Worm (Caenorhabditis elegans): ENCODE data around the gene pstk-1.

The pstk-1 gene

ce11 chrIII:12496449-12496848 lies 30.0 kb downstream of the pstk-1 start, which contains the start of gene herd-1 (continued):
- TF ChIP-seq jun-1 (tag; optimal IDR thresholded peaks at IDR 0.05): no peak
- TF ChIP-seq hlh-30 (tag; optimal IDR thresholded peaks at IDR 0.05; ENCODE audit: insufficient read depth): no peak
- TF ChIP-seq unc-62 (GFP tag; optimal IDR thresholded peaks at IDR 0.05 in 1 of 2): no peak
- no peak for TF ChIP-seq unc-62 (tag; optimal IDR thresholded peaks at IDR 0.05)
- TF ChIP-seq ceh-62 (tag; optimal IDR thresholded peaks at IDR 0.05): no peak
- TF ChIP-seq aly-2 (tag; optimal IDR thresholded peaks at IDR 0.05): no peak
- TF ChIP-seq daf-8 (GFP tag; IDR thresholded peaks at IDR 0.05): no peak
- 0 out of 2 replicates have a peak, but pooled peaks have one; percentile 16 for TF ChIP-seq mdt-29 (GFP tag; IDR thresholded peaks at IDR 0.05)
- TF ChIP-seq ZK337.2 (GFP tag; IDR thresholded peaks at IDR 0.05): no peak
- TF ChIP-seq arid-1 (GFP tag; conservative IDR thresholded peaks at IDR 0.05): peak; percentile 49; the same call in 1 of the 2 replicates
- TF ChIP-seq lin-38 (GFP tag; IDR thresholded peaks at IDR 0.05): peak; percentile 57
- no peak for TF ChIP-seq F26F4.8 (GFP tag; conservative IDR thresholded peaks at IDR 0.05)
- TF ChIP-seq nhr-10 (tag; optimal IDR thresholded peaks at IDR 0.05): no peak
- TF ChIP-seq fkh-10 (GFP tag; optimal IDR thresholded peaks at IDR 0.05): no peak
- no peak for TF ChIP-seq R02D3.7 (tag; optimal IDR thresholded peaks at IDR 0.05)
- TF ChIP-seq hlh-11 (tag; optimal IDR thresholded peaks at IDR 0.05): no peak
- no peak for TF ChIP-seq nhr-237 (tag; optimal IDR thresholded peaks at IDR 0.05)
- no peak for TF ChIP-seq ZK546.5 (tag; optimal IDR thresholded peaks at IDR 0.05)
- TF ChIP-seq php-3 (GFP tag; IDR thresholded peaks at IDR 0.05): 0 out of 2 replicates have a peak, but pooled peaks have one; percentile 32
- TF ChIP-seq ceh-32 (tag; optimal IDR thresholded peaks at IDR 0.05; ENCODE audit: poor library complexity): no peak
- no peak for TF ChIP-seq dmd-6 (GFP tag; IDR thresholded peaks at IDR 0.05)
- TF ChIP-seq dmd-8 (GFP tag; IDR thresholded peaks at IDR 0.05): peak; percentile 68; the same call in 1 of the 2 replicates
- no peak for TF ChIP-seq gei-8 (GFP tag; optimal IDR thresholded peaks at IDR 0.05)
- no peak for TF ChIP-seq nhr-25 (tag; optimal IDR thresholded peaks at IDR 0.05; ENCODE audit: borderline replicate concordance, insufficient read depth)
- no peak for TF ChIP-seq mep-1 (tag; optimal IDR thresholded peaks at IDR 0.05)
- TF ChIP-seq lin-39 (tag; optimal IDR thresholded peaks at IDR 0.05): no peak

- TF ChIP-seq hif-1 (tag; optimal IDR thresholded peaks at IDR 0.05) (no peak), F44E2.7 (GFP tag; IDR thresholded peaks at IDR 0.05) (no peak), ZK546.5 (tag; optimal IDR thresholded peaks at IDR 0.05) (no peak), lin-39 (tag; optimal IDR thresholded peaks at IDR 0.05) (no peak), lin-1 (GFP tag; IDR thresholded peaks at IDR 0.05) (no peak), unc-130 (GFP tag; optimal IDR thresholded peaks at IDR 0.05) (peak; percentile 62), saeg-2 (GFP tag; IDR thresholded peaks at IDR 0.05) (no peak), lsy-2 (tag; optimal IDR thresholded peaks at IDR 0.05) (peak in 1 of 2 experiments; percentile 34), skn-1 (tag; optimal IDR thresholded peaks at IDR 0.05) (no peak), lir-3 (tag; optimal IDR thresholded peaks at IDR 0.05) (no peak), mdl-1 (tag; optimal IDR thresholded peaks at IDR 0.05) (no peak), pqm-1 (tag; optimal IDR thresholded peaks at IDR 0.05) (no peak), dmd-9 (GFP tag; IDR thresholded peaks at IDR 0.05) (no peak), tag-97 (GFP tag; IDR thresholded peaks at IDR 0.05) (no peak), unc-39 (tag; optimal IDR thresholded peaks at IDR 0.05) (no peak), jun-1 (tag; optimal IDR thresholded peaks at IDR 0.05) (no peak), Y5F2A.4 (GFP tag; optimal IDR thresholded peaks at IDR 0.05) (no peak), ama-1 (optimal IDR thresholded peaks at IDR 0.05) (peak; percentile 82), mes-2 (tag; optimal IDR thresholded peaks at IDR 0.05; ENCODE audit: poor library complexity, severe bottlenecking) (no peak), zip-11 (GFP tag; IDR thresholded peaks at IDR 0.05) (no peak), spr-3 (GFP tag; optimal IDR thresholded peaks at IDR 0.05) (no peak), vab-7 (GFP tag; IDR thresholded peaks at IDR 0.05) (no peak), arid-1 (GFP tag; conservative IDR thresholded peaks at IDR 0.05) (peak; percentile 62; the same call in 1 of the 2 replicates), zfp-2 (tag; optimal IDR thresholded peaks at IDR 0.05) (no peak), set-16 (GFP tag; IDR thresholded peaks at IDR 0.05) (no peak), nhr-237 (tag; optimal IDR thresholded peaks at IDR 0.05) (no peak), D1046.2 (GFP tag; IDR thresholded peaks at IDR 0.05) (no peak), ztf-11 (tag; optimal IDR thresholded peaks at IDR 0.05) (no peak), egl-27 (tag; optimal IDR thresholded peaks at IDR 0.05) (no peak), nhr-28 (tag; optimal IDR thresholded peaks at IDR 0.05) (no peak), zip-2 (tag; optimal IDR thresholded peaks at IDR 0.05) (no peak)
These were observed 32.8 kb downstream of the pstk-1 start, which contains the start of gene sql-1 for ce11 chrIII:12499245-12499644. sql-1 (plus strand) TSS chrIII:12499557.
